Worm (Caenorhabditis elegans) whole organism, early embryonic: ENCODE results near the gene dsl-4.

Experiments used
- B0310.2 ChIP-seq: sonication (generic microtip); optimal IDR thresholded peaks from 2 replicates; lab custom pipeline; 2016; ENCODE audit warnings: mild to moderate bottlenecking, missing genetic modification characterization, missing compliant biosample characterization
- F13C5.2 ChIP-seq: sonication (generic microtip); optimal IDR thresholded peaks from 2 replicates; lab custom pipeline; 2017; ENCODE audit warnings: mild to moderate bottlenecking, missing genetic modification characterization, inconsistent platforms, missing compliant biosample characterization
- aly-1 ChIP-seq: sonication (generic microtip); optimal IDR thresholded peaks from 2 replicates; lab custom pipeline; 2016; ENCODE audit warnings: missing genetic modification characterization, missing compliant biosample characterization
- ama-1 ChIP-seq: fragments of 150-350 bp; optimal IDR thresholded peaks from 2 replicates; lab custom pipeline; 2014
- ets-7 ChIP-seq: sonication (generic microtip); optimal IDR thresholded peaks from 2 replicates; lab custom pipeline; 2016; ENCODE audit warnings: missing genotype, missing genetic modification characterization, missing compliant biosample characterization
- flt-1 ChIP-seq: fragments of 200-800 bp; sonication (Bioruptor generic); IDR thresholded peaks from 2 replicates; pipeline ENCODE4 v1.3.6; 2022; ENCODE audit warnings: missing genetic modification characterization, missing compliant biosample characterization
- hmg-4 ChIP-seq: fragments of 200-800 bp; sonication (Bioruptor generic); optimal IDR thresholded peaks from 2 replicates; lab custom pipeline; 2018; ENCODE audit warnings: mild to moderate bottlenecking, missing genetic modification characterization, missing compliant biosample characterization
- hnd-1 ChIP-seq: sonication (generic microtip); optimal IDR thresholded peaks from 2 replicates; lab custom pipeline; 2016; ENCODE audit warnings: missing genetic modification characterization, missing compliant biosample characterization
- pes-1 ChIP-seq: fragments of 200-800 bp; sonication (Bioruptor generic); IDR thresholded peaks from 2 replicates; pipeline ENCODE4 v1.3.6; 2022; ENCODE audit warnings: missing genetic modification reagents, missing genetic modification characterization, missing compliant biosample characterization
- scrt-1 ChIP-seq: fragments of 200-800 bp; sonication (Bioruptor generic); IDR thresholded peaks from 2 replicates; pipeline ENCODE4 v1.3.6; 2022; ENCODE audit warnings: missing genetic modification characterization, missing compliant biosample characterization
- sea-1 ChIP-seq: fragments of 200-800 bp; sonication (Bioruptor generic); conservative IDR thresholded peaks from 2 replicates; pipeline ENCODE4 v1.3.6; 2022; ENCODE audit warnings: missing genetic modification characterization, missing compliant biosample characterization
- tbx-11 ChIP-seq: fragments of 200-800 bp; sonication (Bioruptor generic); IDR thresholded peaks from 2 replicates; pipeline ENCODE4 v1.3.6; 2022; ENCODE audit warnings: missing genetic modification characterization, missing compliant biosample characterization
- tra-4 ChIP-seq: sonication (generic microtip); optimal IDR thresholded peaks from 2 replicates; lab custom pipeline; 2017; ENCODE audit warnings: missing genetic modification characterization, missing compliant biosample characterization

DNA sequence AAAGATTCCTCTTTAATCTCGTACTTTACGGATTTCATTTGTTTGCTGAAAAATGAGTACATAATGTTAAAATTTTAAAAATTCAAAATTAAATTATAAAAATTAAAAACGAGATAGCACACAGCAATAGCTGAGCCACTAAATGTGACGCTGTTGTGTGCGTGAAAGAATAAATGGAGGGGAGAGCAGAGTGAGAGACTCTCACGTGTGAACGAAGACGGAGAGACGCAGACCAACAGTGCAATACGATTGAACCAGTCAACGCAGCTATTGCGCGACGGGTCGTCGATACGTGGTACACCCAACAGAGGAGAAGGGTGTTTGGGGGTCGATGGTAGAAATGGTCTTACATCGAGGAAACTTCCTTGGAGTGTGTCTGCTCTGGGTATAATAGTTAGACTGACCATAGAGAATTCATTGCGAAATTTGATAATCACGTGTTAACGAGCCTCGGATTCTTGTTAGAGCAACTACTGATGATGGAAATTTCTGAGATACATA lies 8.5 kb downstream of the dsl-4 start, which contains the start of gene F16B12.4:
- TF ChIP-seq aly-1 (tag; lab: Kevin White, UChicago) (no peak), ama-1 (lab: Kevin White, UChicago) (no peak), ets-7 (tag; lab: Kevin White, UChicago) (no peak), hmg-4 (GFP tag; lab: Kevin White, UChicago) (peak; percentile 4), pes-1 (GFP tag; lab: Robert Waterston, UW) (no peak), tra-4 (tag; lab: Kevin White, UChicago) (no peak), F13C5.2 (tag; lab: Kevin White, UChicago) (no peak), B0310.2 (tag; lab: Kevin White, UChicago) (no peak), hnd-1 (no peak), sea-1 (GFP tag; lab: Robert Waterston, UW) (no peak), tbx-11 (GFP tag; lab: Robert Waterston, UW) (no peak), scrt-1 (GFP tag; lab: Robert Waterston, UW) (no peak), flt-1 (GFP tag; lab: Robert Waterston, UW) (no peak)
